Worm (Caenorhabditis elegans) whole organism, early embryonic: ENCODE results near the gene srbc-49.

Experiments used
- F13C5.2 ChIP-seq: sonication (generic microtip); optimal IDR thresholded peaks from 2 replicates; lab custom pipeline; 2017; ENCODE audit warnings: mild to moderate bottlenecking, missing genetic modification characterization, inconsistent platforms, missing compliant biosample characterization
- ama-1 ChIP-seq: fragments of 150-350 bp; optimal IDR thresholded peaks from 2 replicates; lab custom pipeline; 2014
- ceh-36 ChIP-seq: sonication (generic microtip); optimal IDR thresholded peaks from 2 replicates; lab custom pipeline; 2016; ENCODE audit warnings: missing genetic modification characterization, inconsistent platforms, missing compliant biosample characterization
- ets-7 ChIP-seq: sonication (generic microtip); optimal IDR thresholded peaks from 2 replicates; lab custom pipeline; 2016; ENCODE audit warnings: missing genotype, missing genetic modification characterization, missing compliant biosample characterization
- flt-1 ChIP-seq: fragments of 200-800 bp; sonication (Bioruptor generic); IDR thresholded peaks from 2 replicates; pipeline ENCODE4 v1.3.6; 2022; ENCODE audit warnings: missing genetic modification characterization, missing compliant biosample characterization
- scrt-1 ChIP-seq: fragments of 200-800 bp; sonication (Bioruptor generic); IDR thresholded peaks from 2 replicates; pipeline ENCODE4 v1.3.6; 2022; ENCODE audit warnings: missing genetic modification characterization, missing compliant biosample characterization
- sea-1 ChIP-seq: fragments of 200-800 bp; sonication (Bioruptor generic); conservative IDR thresholded peaks from 2 replicates; pipeline ENCODE4 v1.3.6; 2022; ENCODE audit warnings: missing genetic modification characterization, missing compliant biosample characterization
- tra-4 ChIP-seq: sonication (generic microtip); optimal IDR thresholded peaks from 2 replicates; lab custom pipeline; 2017; ENCODE audit warnings: missing genetic modification characterization, missing compliant biosample characterization

DNA sequence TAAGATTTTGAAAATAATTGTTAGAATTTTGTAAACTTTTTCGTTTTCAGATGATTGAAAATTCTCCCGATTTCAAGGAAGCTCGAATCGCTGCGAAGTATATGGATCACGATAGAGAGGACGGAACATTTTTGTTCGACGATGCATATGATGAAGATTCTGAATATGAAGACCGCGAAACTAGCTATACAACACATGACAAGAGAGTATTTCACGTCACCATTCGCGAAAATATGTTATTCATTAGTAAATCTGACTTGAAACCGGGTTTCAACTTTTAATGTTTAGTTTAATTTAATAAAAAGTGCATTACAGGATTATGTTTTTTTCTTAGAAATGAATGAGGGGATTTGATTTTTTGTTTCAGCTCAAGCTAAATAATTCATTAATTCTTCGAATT is 48.9 kb downstream of the srbc-49 start, which contains the start of gene str-57:
- TF ChIP-seq flt-1 (GFP tag; lab: Robert Waterston, UW) (no peak), ama-1 (lab: Kevin White, UChicago) (no peak), F13C5.2 (no peak), ets-7 (tag; lab: Kevin White, UChicago) (no peak), sea-1 (GFP tag; lab: Robert Waterston, UW) (no peak), ceh-36 (tag; lab: Kevin White, UChicago) (no peak), tra-4 (tag; lab: Kevin White, UChicago) (no peak), scrt-1 (GFP tag; lab: Robert Waterston, UW) (no peak)
